Worm (Caenorhabditis elegans) whole organism, L4 larva: ENCODE results near the gene Y67D8C.2.

ENCODE experiments used
- D1046.2 ChIP-seq: fragments of 200-800 bp; sonication (Bioruptor generic); IDR thresholded peaks from 2 replicates; pipeline ENCODE4 v1.3.6; 2022; ENCODE audit warnings: missing genetic modification characterization, missing compliant biosample characterization
- R02D3.7 ChIP-seq: fragments of 150-350 bp; sonication (generic microtip); optimal IDR thresholded peaks from 3 replicates; lab custom pipeline; 2014; ENCODE audit warnings: missing biosample characterization, missing genetic modification characterization
- T20F7.1 ChIP-seq: fragments of 200-800 bp; sonication (Bioruptor generic); optimal IDR thresholded peaks from 2 replicates; lab custom pipeline; 2018; ENCODE audit warnings: mild to moderate bottlenecking, missing genetic modification characterization, missing compliant biosample characterization
- Y75B8A.6 ChIP-seq: fragments of 200-800 bp; sonication (Bioruptor generic); IDR thresholded peaks from 2 replicates; pipeline ENCODE4 v1.3.6; 2022; ENCODE audit warnings: missing genetic modification reagents, missing genetic modification characterization, missing compliant biosample characterization
- ZK337.2 ChIP-seq: fragments of 200-800 bp; sonication (Bioruptor generic); IDR thresholded peaks from 2 replicates; pipeline ENCODE4 v1.3.6; 2022; ENCODE audit warnings: missing genetic modification reagents, missing genetic modification characterization, missing compliant biosample characterization
- aha-1 ChIP-seq: fragments of 150-350 bp; peaks from one replicate; lab custom pipeline; 2014; ENCODE audit warnings: missing biosample characterization, missing genetic modification characterization
- attf-4 ChIP-seq: sonication (generic microtip); optimal IDR thresholded peaks from 3 replicates; lab custom pipeline; 2017; ENCODE audit warnings: missing biosample characterization, missing genetic modification characterization
- ceh-44 ChIP-seq: fragments of 200-800 bp; sonication (Bioruptor generic); IDR thresholded peaks from 2 replicates; pipeline ENCODE4 v1.3.6; 2022; ENCODE audit warnings: missing genetic modification reagents, missing genetic modification characterization, missing compliant biosample characterization
- ces-1 ChIP-seq: fragments of 150-350 bp; sonication (generic microtip); optimal IDR thresholded peaks from 4 replicates; lab custom pipeline; 2014; ENCODE audit warnings: missing biosample characterization, missing genetic modification reagents, missing genetic modification characterization
- dmd-6 ChIP-seq: fragments of 200-800 bp; sonication (Bioruptor generic); IDR thresholded peaks from 2 replicates; pipeline ENCODE4 v1.3.6; 2022; ENCODE audit warnings: missing genetic modification reagents, missing genetic modification characterization, missing compliant biosample characterization
- dmd-9 ChIP-seq: fragments of 200-800 bp; sonication (Bioruptor generic); IDR thresholded peaks from 2 replicates; pipeline ENCODE4 v1.3.6; 2022; ENCODE audit warnings: missing genetic modification reagents, missing genetic modification characterization, missing compliant biosample characterization
- dpl-1 ChIP-seq: fragments of 150-350 bp; optimal IDR thresholded peaks from 2 replicates; lab custom pipeline; 2014; ENCODE audit warnings: missing biosample characterization, missing genetic modification reagents, missing genetic modification characterization
- fos-1 ChIP-seq: fragments of 150-350 bp; optimal IDR thresholded peaks from 2 replicates; lab custom pipeline; 2014; ENCODE audit warnings: missing biosample characterization, missing genetic modification characterization
- jun-1 ChIP-seq: fragments of 150-350 bp; optimal IDR thresholded peaks from 2 replicates; lab custom pipeline; 2014; ENCODE audit warnings: missing biosample characterization, missing genetic modification reagents, missing genetic modification characterization
- lim-7 ChIP-seq: fragments of 200-800 bp; sonication (Bioruptor generic); IDR thresholded peaks from 2 replicates; pipeline ENCODE4 v1.3.6; 2022; ENCODE audit warnings: missing genetic modification characterization, missing compliant biosample characterization
- lin-13 ChIP-seq: fragments of 150-350 bp; optimal IDR thresholded peaks from 2 replicates; lab custom pipeline; 2014; ENCODE audit warnings: missing biosample characterization, missing genetic modification reagents, missing genetic modification characterization
- lin-29 ChIP-seq: fragments of 200-800 bp; sonication (Bioruptor generic); IDR thresholded peaks from 2 replicates; pipeline ENCODE4 v1.3.6; 2022; ENCODE audit warnings: missing genetic modification reagents, missing genetic modification characterization, missing compliant biosample characterization
- lin-39 ChIP-seq: fragments of 150-350 bp; optimal IDR thresholded peaks from 2 replicates; lab custom pipeline; 2014; ENCODE audit warnings: missing biosample characterization, missing genetic modification reagents, missing genetic modification characterization
- mep-1 ChIP-seq: fragments of 150-350 bp; sonication (generic microtip); optimal IDR thresholded peaks from 3 replicates; lab custom pipeline; 2014; ENCODE audit warnings: missing biosample characterization, missing genetic modification characterization
- mes-2 ChIP-seq: sonication (generic microtip); optimal IDR thresholded peaks from 2 replicates; lab custom pipeline; 2016; ENCODE audit warnings: missing genotype, mild to moderate bottlenecking, missing genetic modification characterization, missing compliant biosample characterization; ENCODE audit not compliant: poor library complexity, severe bottlenecking
- nhr-25 ChIP-seq: sonication (generic microtip); optimal IDR thresholded peaks from 2 replicates; lab custom pipeline; 2017; ENCODE audit warnings: missing genetic modification characterization, mild to moderate bottlenecking, missing compliant biosample characterization, antibody characterized with exemption, moderate library complexity, borderline replicate concordance; ENCODE audit not compliant: insufficient read depth
- nhr-6 ChIP-seq: fragments of 150-350 bp; optimal IDR thresholded peaks from 2 replicates; lab custom pipeline; 2014; ENCODE audit warnings: missing biosample characterization, missing genetic modification characterization
- nhr-76 ChIP-seq: fragments of 150-350 bp; optimal IDR thresholded peaks from 2 replicates; lab custom pipeline; 2014; ENCODE audit warnings: missing biosample characterization, missing genetic modification characterization
- pha-4 ChIP-seq, 2 experiments: fragments of 150-350 bp in 1 of 2; fragments of 200-800 bp in 1 of 2; sonication (Bioruptor generic) in 1 of 2; IDR thresholded peaks in 1 of 2; optimal IDR thresholded peaks in 1 of 2; 2 replicates each; pipeline versions ENCODE4 v1.3.6 to Lab custom; 2014 to 2022; ENCODE audit warnings: missing genetic modification characterization in 2 of 2, missing genetic modification reagents in 2 of 2, missing biosample characterization in 1 of 2, missing compliant biosample characterization in 1 of 2
- spr-1 ChIP-seq: sonication (generic microtip); optimal IDR thresholded peaks from 2 replicates; lab custom pipeline; 2016; ENCODE audit warnings: mild to moderate bottlenecking, missing genetic modification characterization, missing compliant biosample characterization
- spr-3 ChIP-seq: fragments of 200-800 bp; sonication (Bioruptor generic); optimal IDR thresholded peaks from 2 replicates; lab custom pipeline; 2018; ENCODE audit warnings: mild to moderate bottlenecking, missing genetic modification characterization, missing compliant biosample characterization
- unc-130 ChIP-seq: sonication (generic microtip); optimal IDR thresholded peaks from 2 replicates; lab custom pipeline; 2016; ENCODE audit warnings: missing genetic modification reagents, missing genetic modification characterization, missing compliant biosample characterization
- unc-39 ChIP-seq: sonication (generic microtip); optimal IDR thresholded peaks from 2 replicates; lab custom pipeline; 2017; ENCODE audit warnings: missing biosample characterization, missing genetic modification characterization
- unc-62 ChIP-seq, 3 experiments: fragments of 150-350 bp in 1 of 3; sonication (generic microtip); optimal IDR thresholded peaks in 2 of 3; peaks in 1 of 3; 1 replicate in 1 of 3; 2 replicates in 2 of 3; lab custom pipeline; 2014 to 2017; ENCODE audit warnings: missing biosample characterization in 3 of 3, missing genetic modification characterization in 3 of 3, missing genetic modification reagents in 3 of 3, missing genotype in 1 of 3
- vab-7 ChIP-seq: fragments of 200-800 bp; sonication (Bioruptor generic); IDR thresholded peaks from 2 replicates; pipeline ENCODE4 v1.3.6; 2022; ENCODE audit warnings: missing genetic modification reagents, missing genetic modification characterization, missing compliant biosample characterization
- zfp-2 ChIP-seq: sonication (generic microtip); optimal IDR thresholded peaks from 2 replicates; lab custom pipeline; 2016; ENCODE audit warnings: mild to moderate bottlenecking, missing genetic modification characterization, missing compliant biosample characterization
- zip-11 ChIP-seq: fragments of 200-800 bp; sonication (Bioruptor generic); IDR thresholded peaks from 2 replicates; pipeline ENCODE4 v1.3.6; 2022; ENCODE audit warnings: missing genetic modification characterization, missing compliant biosample characterization

The Y67D8C.2 gene

DNA sequence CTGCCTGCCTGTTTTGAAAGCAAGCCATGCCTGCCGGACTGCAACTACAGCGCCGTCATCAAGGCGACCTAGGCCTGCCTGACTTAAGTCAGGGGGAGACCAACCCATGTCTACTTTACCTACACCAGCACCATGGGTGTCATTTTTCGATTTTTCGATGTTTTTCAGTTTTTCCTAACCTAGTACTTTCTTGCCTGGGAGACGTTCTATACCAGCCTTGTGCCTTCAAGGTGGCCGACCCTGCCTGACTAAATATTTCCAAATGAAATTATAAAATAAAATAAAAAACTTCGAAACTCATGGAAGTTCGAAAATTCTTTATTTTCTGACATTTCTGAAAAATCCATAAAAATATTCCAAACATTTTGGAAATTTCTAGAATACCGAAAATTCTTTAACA, 4.7 kb downstream of the Y67D8C.2 start:
- TF ChIP-seq T20F7.1 (GFP tag; lab: Kevin White, UChicago): no peak
- TF ChIP-seq unc-62 (GFP tag; optimal IDR thresholded peaks at IDR 0.05 in 1 of 2; lab: Kevin White, UChicago): peak in 1 of 2 experiments; percentile 90
- no peak for TF ChIP-seq unc-62 (tag; optimal IDR thresholded peaks at IDR 0.05; lab: Kevin White, UChicago)
- TF ChIP-seq aha-1 (tag; lab: Kevin White, UChicago): peak; percentile 80
- TF ChIP-seq D1046.2 (GFP tag; lab: Robert Waterston, UW): 0 out of 2 replicates have a peak, but pooled peaks have one; percentile 43
- no peak for TF ChIP-seq Y75B8A.6 (GFP tag; lab: Robert Waterston, UW)

ce11 chrIV:3086825-3087224, 14.7 kb downstream of the Y67D8C.2 start, which contains the start of gene Y67D8C.9:
TSS of gene Y67D8C.9 (minus strand) at chrIV:3086925.
- TF ChIP-seq attf-4 (no peak), nhr-6 (tag; lab: Kevin White, UChicago) (no peak)
- TF ChIP-seq, all 104 proteins: peak for 0

DNA sequence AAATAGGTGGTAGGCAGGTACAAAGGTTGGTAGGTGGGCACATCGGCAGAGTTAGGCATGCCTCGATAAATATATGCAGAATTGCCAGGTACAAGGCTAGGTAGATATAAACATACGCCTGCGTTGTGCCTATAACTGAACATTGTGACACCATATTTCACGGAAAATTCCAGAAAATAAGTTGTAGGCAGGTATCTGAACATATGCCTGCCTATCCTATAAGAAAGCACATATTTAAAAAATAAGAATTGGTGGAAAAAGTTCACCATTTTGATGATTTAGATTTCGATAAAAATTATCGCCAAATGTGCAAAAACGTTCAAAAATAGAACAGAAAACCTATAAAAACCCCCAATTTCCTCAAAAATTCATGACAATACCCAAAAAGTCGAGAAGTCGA, 17.5 kb downstream of the Y67D8C.2 start:
- TF ChIP-seq zfp-2 (no peak), spr-3 (GFP tag; lab: Kevin White, UChicago) (no peak), vab-7 (GFP tag; lab: Robert Waterston, UW) (no peak), ZK337.2 (GFP tag; lab: Robert Waterston, UW) (no peak), unc-62 (GFP tag; optimal IDR thresholded peaks at IDR 0.05 in 1 of 2; lab: Kevin White, UChicago) (peak in 1 of 2 experiments; percentile 91), unc-62 (tag; optimal IDR thresholded peaks at IDR 0.05; lab: Kevin White, UChicago) (no peak), aha-1 (tag; lab: Kevin White, UChicago) (peak; percentile 70), nhr-76 (tag; lab: Kevin White, UChicago) (no peak)

ce11 chrIV:3091112-3091511, 19.0 kb downstream of the Y67D8C.2 start:
- no peak for TF ChIP-seq lin-39
- no peak for TF ChIP-seq fos-1 (tag; lab: Kevin White, UChicago)
- TF ChIP-seq dmd-9 (GFP tag; lab: Robert Waterston, UW): no peak
- no peak for TF ChIP-seq unc-130 (GFP tag; lab: Kevin White, UChicago)
- no peak for TF ChIP-seq ces-1 (GFP tag; lab: Kevin White, UChicago)
- TF ChIP-seq ceh-44 (GFP tag; lab: Robert Waterston, UW): no peak
- no peak for TF ChIP-seq dpl-1 (GFP tag; lab: Kevin White, UChicago)
- no peak for TF ChIP-seq jun-1 (tag; lab: Kevin White, UChicago)
- TF ChIP-seq dmd-6 (GFP tag; lab: Robert Waterston, UW): no peak
- no peak for TF ChIP-seq vab-7 (GFP tag; lab: Robert Waterston, UW)

DNA sequence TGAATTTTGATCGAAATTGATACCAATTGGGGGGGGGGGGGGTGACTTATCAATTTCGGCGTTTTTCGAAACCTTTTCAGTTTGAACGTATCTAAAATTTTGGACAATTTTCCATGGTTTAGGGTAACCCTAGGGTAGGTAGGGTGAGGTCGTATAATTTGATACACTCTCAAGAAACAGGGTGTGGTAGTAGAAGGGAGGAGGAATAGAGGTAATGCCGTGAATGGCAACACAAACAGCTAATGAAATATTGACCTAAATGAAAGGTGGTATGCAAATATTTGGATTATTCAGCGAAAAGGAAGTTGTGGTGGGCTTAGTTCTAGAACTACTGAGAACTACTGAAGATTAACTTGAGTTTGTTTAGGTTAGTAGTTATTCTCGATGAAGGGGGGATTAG, 20.9 kb downstream of the Y67D8C.2 start:
- TF ChIP-seq mep-1 (tag; lab: Kevin White, UChicago) (no peak), mes-2 (tag; lab: Kevin White, UChicago) (no peak), aha-1 (tag; lab: Kevin White, UChicago) (peak; percentile 95), unc-39 (tag; lab: Kevin White, UChicago) (no peak), jun-1 (tag; lab: Kevin White, UChicago) (no peak), nhr-25 (tag; lab: Kevin White, UChicago) (no peak), pha-4 (GFP tag; IDR thresholded peaks at IDR 0.05; lab: Robert Waterston, UW) (no peak), pha-4 (tag; optimal IDR thresholded peaks at IDR 0.05; lab: Kevin White, UChicago) (no peak)

ce11 chrIV:3095995-3096544, 24.0 kb downstream of the Y67D8C.2 start:
- TF ChIP-seq R02D3.7: no peak
- no peak for TF ChIP-seq fos-1 (tag; lab: Kevin White, UChicago)
- no peak for TF ChIP-seq spr-1 (tag; lab: Kevin White, UChicago)
- TF ChIP-seq lin-29 (GFP tag; lab: Robert Waterston, UW): no peak
- TF ChIP-seq ces-1 (GFP tag; lab: Kevin White, UChicago): peak; percentile 50
- TF ChIP-seq zip-11 (GFP tag; lab: Robert Waterston, UW): no peak
- TF ChIP-seq lim-7 (GFP tag; lab: Robert Waterston, UW): no peak
- no peak for TF ChIP-seq lin-13 (GFP tag; lab: Kevin White, UChicago)
- TF ChIP-seq, all 104 proteins: peak for 1
